Worm (Caenorhabditis elegans) whole organism, L1 larva: ENCODE data around the gene hlh-29.

ENCODE experiments used
- C34B4.2 ChIP-seq: sonication (generic microtip); optimal IDR thresholded peaks from 2 replicates; lab custom pipeline; 2017; ENCODE audit warnings: mild to moderate bottlenecking, missing genetic modification characterization, missing compliant biosample characterization
- alr-1 ChIP-seq: fragments of 200-800 bp; sonication (Bioruptor generic); optimal IDR thresholded peaks from 2 replicates; lab custom pipeline; 2018; ENCODE audit warnings: borderline replicate concordance, mild to moderate bottlenecking, missing genetic modification characterization, missing compliant biosample characterization
- ceh-82 ChIP-seq, 3 experiments: fragments of 150-350 bp in 1 of 3; sonication (generic microtip) in 2 of 3; optimal IDR thresholded peaks; 2 replicates each; lab custom pipeline; 2014 to 2017; ENCODE audit warnings: missing biosample characterization in 3 of 3, missing genetic modification characterization in 3 of 3
- elt-2 ChIP-seq: sonication (generic microtip); optimal IDR thresholded peaks from 2 replicates; lab custom pipeline; 2016; ENCODE audit warnings: missing genetic modification characterization, mild to moderate bottlenecking, inconsistent platforms, missing compliant biosample characterization, missing genetic modification reagents
- nhr-11 ChIP-seq: fragments of 150-350 bp; optimal IDR thresholded peaks from 2 replicates; lab custom pipeline; 2014; ENCODE audit warnings: missing biosample characterization, missing genetic modification characterization
- nhr-12 ChIP-seq: sonication (generic microtip); optimal IDR thresholded peaks from 2 replicates; lab custom pipeline; 2017; ENCODE audit warnings: missing biosample characterization, missing genetic modification characterization
- nhr-77 ChIP-seq: fragments of 150-350 bp; optimal IDR thresholded peaks from 2 replicates; lab custom pipeline; 2014; ENCODE audit warnings: missing biosample characterization, missing genetic modification characterization
- pqm-1 ChIP-seq: sonication (generic microtip); optimal IDR thresholded peaks from 3 replicates; lab custom pipeline; 2017; ENCODE audit warnings: missing biosample characterization, missing genetic modification characterization
- snpc-4 ChIP-seq: fragments of 150-350 bp; optimal IDR thresholded peaks from 2 replicates; lab custom pipeline; 2014; ENCODE audit warnings: missing biosample characterization, missing genetic modification characterization
- ztf-11 ChIP-seq, 2 experiments: sonication (generic microtip); optimal IDR thresholded peaks; 2 replicates each; lab custom pipeline; 2016 to 2017; ENCODE audit warnings: missing genetic modification characterization in 2 of 2, missing biosample characterization in 1 of 2, missing compliant biosample characterization in 1 of 2
- ztf-4 ChIP-seq: fragments of 150-350 bp; optimal IDR thresholded peaks from 2 replicates; lab custom pipeline; 2014; ENCODE audit warnings: missing biosample characterization, missing genetic modification characterization

ce11 chrX:17504447-17504846 is 44.0 kb downstream of the hlh-29 start:
- TF ChIP-seq snpc-4 (no peak), nhr-12 (no peak), C34B4.2 (tag; lab: Kevin White, UChicago) (no peak), nhr-77 (no peak), pqm-1 (tag; lab: Kevin White, UChicago) (no peak), elt-2 (tag; lab: Kevin White, UChicago) (no peak), nhr-11 (tag; lab: Kevin White, UChicago) (no peak), ceh-82 (tag; optimal IDR thresholded peaks at IDR 0.05; lab: Kevin White, UChicago) (peak in 1 of 3 experiments; percentile 1), alr-1 (tag; lab: Kevin White, UChicago) (no peak), ztf-11 (tag; optimal IDR thresholded peaks at IDR 0.05; lab: Kevin White, UChicago) (no peak), ztf-4 (tag; lab: Kevin White, UChicago) (no peak)
